Worm (Caenorhabditis elegans) whole organism, L4 larva: ENCODE data around the gene K04C1.3.

Experiments
- D1046.2 ChIP-seq: fragments of 200-800 bp; sonication (Bioruptor generic); IDR thresholded peaks from 2 replicates; pipeline ENCODE4 v1.3.6; 2022; ENCODE audit warnings: missing genetic modification characterization, missing compliant biosample characterization
- F10B5.3 ChIP-seq: sonication (generic microtip); optimal IDR thresholded peaks from 2 replicates; lab custom pipeline; 2016; ENCODE audit warnings: mild to moderate bottlenecking, missing genetic modification characterization, missing compliant biosample characterization
- F37D6.2 ChIP-seq: sonication (generic microtip); optimal IDR thresholded peaks from 2 replicates; lab custom pipeline; 2016; ENCODE audit warnings: mild to moderate bottlenecking, missing genetic modification characterization, missing compliant biosample characterization
- T26A8.4 ChIP-seq: fragments of 200-800 bp; sonication (Bioruptor generic); IDR thresholded peaks from 2 replicates; pipeline ENCODE4 v1.3.6; 2022; ENCODE audit warnings: missing genetic modification characterization, missing compliant biosample characterization
- Y105C5A.15 ChIP-seq: fragments of 200-800 bp; sonication (Bioruptor generic); IDR thresholded peaks from 2 replicates; pipeline ENCODE4 v1.3.6; 2022; ENCODE audit warnings: missing genetic modification characterization, missing compliant biosample characterization
- Y75B8A.6 ChIP-seq: fragments of 200-800 bp; sonication (Bioruptor generic); IDR thresholded peaks from 2 replicates; pipeline ENCODE4 v1.3.6; 2022; ENCODE audit warnings: missing genetic modification reagents, missing genetic modification characterization, missing compliant biosample characterization
- ZK337.2 ChIP-seq: fragments of 200-800 bp; sonication (Bioruptor generic); IDR thresholded peaks from 2 replicates; pipeline ENCODE4 v1.3.6; 2022; ENCODE audit warnings: missing genetic modification reagents, missing genetic modification characterization, missing compliant biosample characterization
- aha-1 ChIP-seq: fragments of 150-350 bp; peaks from one replicate; lab custom pipeline; 2014; ENCODE audit warnings: missing biosample characterization, missing genetic modification characterization
- ceh-28 ChIP-seq: fragments of 150-350 bp; optimal IDR thresholded peaks from 2 replicates; lab custom pipeline; 2014; ENCODE audit warnings: missing biosample characterization, missing genetic modification reagents, missing genetic modification characterization
- ceh-32 ChIP-seq: sonication (generic microtip); optimal IDR thresholded peaks from 2 replicates; lab custom pipeline; 2016; ENCODE audit warnings: mild to moderate bottlenecking, missing genetic modification characterization, missing compliant biosample characterization; ENCODE audit not compliant: poor library complexity
- ceh-82 ChIP-seq: sonication (generic microtip); optimal IDR thresholded peaks from 2 replicates; lab custom pipeline; 2017; ENCODE audit warnings: missing biosample characterization, missing genetic modification characterization
- daf-16 ChIP-seq, 3 experiments: sonication (generic microtip); optimal IDR thresholded peaks; 2 replicates each; lab custom pipeline; 2016 to 2017; ENCODE audit warnings: missing genetic modification characterization in 3 of 3, missing genetic modification reagents in 3 of 3, mild to moderate bottlenecking in 2 of 3, missing compliant biosample characterization in 2 of 3, missing biosample characterization in 1 of 3, moderate library complexity in 1 of 3
- daf-8 ChIP-seq: fragments of 200-800 bp; sonication (Bioruptor generic); IDR thresholded peaks from 2 replicates; pipeline ENCODE4 v1.3.6; 2022; ENCODE audit warnings: missing genetic modification characterization, missing compliant biosample characterization
- dmd-6 ChIP-seq: fragments of 200-800 bp; sonication (Bioruptor generic); IDR thresholded peaks from 2 replicates; pipeline ENCODE4 v1.3.6; 2022; ENCODE audit warnings: missing genetic modification reagents, missing genetic modification characterization, missing compliant biosample characterization
- dpl-1 ChIP-seq: fragments of 150-350 bp; optimal IDR thresholded peaks from 2 replicates; lab custom pipeline; 2014; ENCODE audit warnings: missing biosample characterization, missing genetic modification reagents, missing genetic modification characterization
- fos-1 ChIP-seq: fragments of 150-350 bp; optimal IDR thresholded peaks from 2 replicates; lab custom pipeline; 2014; ENCODE audit warnings: missing biosample characterization, missing genetic modification characterization
- hif-1 ChIP-seq, 2 experiments: sonication (generic microtip); optimal IDR thresholded peaks; 2 replicates each; lab custom pipeline; 2016 to 2017; ENCODE audit warnings: missing compliant biosample characterization in 2 of 2, missing genetic modification characterization in 2 of 2, missing genetic modification reagents in 2 of 2, missing genotype in 2 of 2, mild to moderate bottlenecking in 1 of 2
- hlh-11 ChIP-seq: fragments of 200-800 bp; sonication (Bioruptor generic); optimal IDR thresholded peaks from 2 replicates; lab custom pipeline; 2018; ENCODE audit warnings: mild to moderate bottlenecking, missing genetic modification characterization, missing compliant biosample characterization
- hlh-30 ChIP-seq: sonication (generic microtip); optimal IDR thresholded peaks from 2 replicates; lab custom pipeline; 2017; ENCODE audit warnings: antibody characterized with exemption, mild to moderate bottlenecking, missing genetic modification characterization, missing compliant biosample characterization; ENCODE audit not compliant: insufficient read depth
- hmg-1.1 ChIP-seq: fragments of 200-800 bp; sonication (Bioruptor generic); IDR thresholded peaks from 2 replicates; pipeline ENCODE4 v1.3.6; 2022; ENCODE audit warnings: missing genetic modification reagents, missing genetic modification characterization, missing compliant biosample characterization
- lim-7 ChIP-seq: fragments of 200-800 bp; sonication (Bioruptor generic); IDR thresholded peaks from 2 replicates; pipeline ENCODE4 v1.3.6; 2022; ENCODE audit warnings: missing genetic modification characterization, missing compliant biosample characterization
- lin-1 ChIP-seq: fragments of 200-800 bp; sonication (Bioruptor generic); IDR thresholded peaks from 2 replicates; pipeline ENCODE4 v1.3.6; 2022; ENCODE audit warnings: missing genetic modification reagents, missing genetic modification characterization, missing compliant biosample characterization
- lin-38 ChIP-seq: fragments of 200-800 bp; sonication (Bioruptor generic); IDR thresholded peaks from 2 replicates; pipeline ENCODE4 v1.3.6; 2022; ENCODE audit warnings: missing genetic modification reagents, missing genetic modification characterization, missing compliant biosample characterization
- lin-39 ChIP-seq: fragments of 150-350 bp; optimal IDR thresholded peaks from 2 replicates; lab custom pipeline; 2014; ENCODE audit warnings: missing biosample characterization, missing genetic modification reagents, missing genetic modification characterization
- mes-2 ChIP-seq: sonication (generic microtip); optimal IDR thresholded peaks from 2 replicates; lab custom pipeline; 2016; ENCODE audit warnings: missing genotype, mild to moderate bottlenecking, missing genetic modification characterization, missing compliant biosample characterization; ENCODE audit not compliant: poor library complexity, severe bottlenecking
- mxl-2 ChIP-seq: fragments of 200-800 bp; sonication (Bioruptor generic); conservative IDR thresholded peaks from 2 replicates; pipeline ENCODE4 v1.3.6; 2022; ENCODE audit warnings: missing genetic modification reagents, missing genetic modification characterization, missing compliant biosample characterization
- nhr-10 ChIP-seq: fragments of 150-350 bp; optimal IDR thresholded peaks from 2 replicates; lab custom pipeline; 2014; ENCODE audit warnings: missing biosample characterization, missing genetic modification characterization
- nhr-11 ChIP-seq: fragments of 150-350 bp; optimal IDR thresholded peaks from 2 replicates; lab custom pipeline; 2014; ENCODE audit warnings: missing biosample characterization, missing genetic modification characterization
- nhr-111 ChIP-seq: fragments of 200-800 bp; sonication (Bioruptor generic); optimal IDR thresholded peaks from 2 replicates; lab custom pipeline; 2018; ENCODE audit warnings: mild to moderate bottlenecking, missing genetic modification characterization, missing compliant biosample characterization
- nhr-25 ChIP-seq: sonication (generic microtip); optimal IDR thresholded peaks from 2 replicates; lab custom pipeline; 2017; ENCODE audit warnings: missing genetic modification characterization, mild to moderate bottlenecking, missing compliant biosample characterization, antibody characterized with exemption, moderate library complexity, borderline replicate concordance; ENCODE audit not compliant: insufficient read depth
- nhr-28 ChIP-seq: fragments of 150-350 bp; optimal IDR thresholded peaks from 2 replicates; lab custom pipeline; 2014; ENCODE audit warnings: missing biosample characterization, missing genetic modification characterization
- nhr-42 ChIP-seq: fragments of 200-800 bp; sonication (Bioruptor generic); IDR thresholded peaks from 2 replicates; pipeline ENCODE4 v1.3.6; 2022; ENCODE audit warnings: missing genetic modification characterization, missing compliant biosample characterization
- set-16 ChIP-seq: fragments of 200-800 bp; sonication (Bioruptor generic); IDR thresholded peaks from 2 replicates; pipeline ENCODE4 v1.3.6; 2022; ENCODE audit warnings: missing genetic modification reagents, missing genetic modification characterization, missing compliant biosample characterization
- spr-3 ChIP-seq: fragments of 200-800 bp; sonication (Bioruptor generic); optimal IDR thresholded peaks from 2 replicates; lab custom pipeline; 2018; ENCODE audit warnings: mild to moderate bottlenecking, missing genetic modification characterization, missing compliant biosample characterization
- unc-130 ChIP-seq: sonication (generic microtip); optimal IDR thresholded peaks from 2 replicates; lab custom pipeline; 2016; ENCODE audit warnings: missing genetic modification reagents, missing genetic modification characterization, missing compliant biosample characterization
- unc-39 ChIP-seq: sonication (generic microtip); optimal IDR thresholded peaks from 2 replicates; lab custom pipeline; 2017; ENCODE audit warnings: missing biosample characterization, missing genetic modification characterization
- zfp-3 ChIP-seq: fragments of 200-800 bp; sonication (Bioruptor generic); conservative IDR thresholded peaks from 2 replicates; pipeline ENCODE4 v1.3.6; 2022; ENCODE audit warnings: missing genetic modification reagents, missing genetic modification characterization, missing compliant biosample characterization
- ztf-11 ChIP-seq: fragments of 150-350 bp; optimal IDR thresholded peaks from 2 replicates; lab custom pipeline; 2014; ENCODE audit warnings: missing biosample characterization, missing genetic modification characterization

The K04C1.3 gene

ce11 chrX:14243345-14243961, at the start of gene K04C1.3:
TSS of gene K04C1.3 (minus strand) at chrX:14243395.
- TF ChIP-seq unc-39 (tag; lab: Kevin White, UChicago), result no peak
- TF ChIP-seq hif-1 (tag; optimal IDR thresholded peaks at IDR 0.05; lab: Kevin White, UChicago), result peak in 1 of 2 experiments; percentile 83
- TF ChIP-seq daf-16 (GFP tag; optimal IDR thresholded peaks at IDR 0.05; lab: Kevin White, UChicago), result no peak
- TF ChIP-seq daf-16 (tag; optimal IDR thresholded peaks at IDR 0.05; lab: Kevin White, UChicago), result peak; percentile 23

- TF ChIP-seq nhr-11 (tag; lab: Kevin White, UChicago) (peak; percentile 19), set-16 (GFP tag; lab: Robert Waterston, UW) (peak; percentile 22; the same call in 1 of the 2 replicates), daf-16 (GFP tag; optimal IDR thresholded peaks at IDR 0.05; lab: Kevin White, UChicago) (peak in 1 of 2 experiments; percentile 72), daf-16 (tag; optimal IDR thresholded peaks at IDR 0.05; lab: Kevin White, UChicago) (no peak), F37D6.2 (no peak), aha-1 (peak; percentile 47), lim-7 (no peak), spr-3 (no peak), nhr-28 (tag; lab: Kevin White, UChicago) (no peak), hlh-11 (peak; percentile 29), daf-8 (GFP tag; lab: Robert Waterston, UW) (no peak), mes-2 (no peak), D1046.2 (GFP tag; lab: Robert Waterston, UW) (no peak)
These were observed 49.4 kb upstream of the K04C1.3 start for ce11 chrX:14292632-14293031.

- TF ChIP-seq aha-1, result peak; percentile 73
- TF ChIP-seq nhr-10 (tag; lab: Kevin White, UChicago), result no peak
- no peak for TF ChIP-seq D1046.2 (GFP tag; lab: Robert Waterston, UW)
- peak; percentile 82 for TF ChIP-seq set-16 (GFP tag; lab: Robert Waterston, UW)
These were observed 46.8 kb upstream of the K04C1.3 start for ce11 chrX:14289993-14290392.

ce11 chrX:14287888-14288287, 44.7 kb upstream of the K04C1.3 start:
- TF ChIP-seq daf-16 (GFP tag; optimal IDR thresholded peaks at IDR 0.05; lab: Kevin White, UChicago), result peak in 1 of 2 experiments; percentile 84
- no peak for TF ChIP-seq daf-16 (tag; optimal IDR thresholded peaks at IDR 0.05; lab: Kevin White, UChicago)
- no peak for TF ChIP-seq unc-130 (GFP tag; lab: Kevin White, UChicago)
- no peak for TF ChIP-seq mes-2
- TF ChIP-seq nhr-42 (GFP tag; lab: Robert Waterston, UW), result no peak
- TF ChIP-seq hmg-1.1, result peak; percentile 25; the same call in 1 of the 2 replicates
- no peak for TF ChIP-seq dmd-6
- peak; percentile 53 for TF ChIP-seq hlh-11
- TF ChIP-seq mxl-2 (GFP tag; lab: Robert Waterston, UW), result no peak
- no peak for TF ChIP-seq F10B5.3 (tag; lab: Kevin White, UChicago)
- peak; percentile 91 for TF ChIP-seq nhr-11 (tag; lab: Kevin White, UChicago)
- no peak for TF ChIP-seq dpl-1 (GFP tag; lab: Kevin White, UChicago)
- no peak for TF ChIP-seq ceh-82 (tag; lab: Kevin White, UChicago)
- no peak for TF ChIP-seq spr-3
- no peak for TF ChIP-seq F37D6.2
- TF ChIP-seq ZK337.2 (GFP tag; lab: Robert Waterston, UW), result 0 out of 2 replicates have a peak, but pooled peaks have one; percentile 2
- no peak for TF ChIP-seq T26A8.4 (GFP tag; lab: Robert Waterston, UW)
- no peak for TF ChIP-seq fos-1 (tag; lab: Kevin White, UChicago)
- TF ChIP-seq ceh-32 (tag; lab: Kevin White, UChicago), result no peak
- TF ChIP-seq hlh-30 (tag; lab: Kevin White, UChicago), result peak; percentile 33
- no peak for TF ChIP-seq zfp-3 (GFP tag; lab: Robert Waterston, UW)
- TF ChIP-seq ceh-28 (tag; lab: Kevin White, UChicago), result no peak
- TF ChIP-seq lin-1 (GFP tag; lab: Robert Waterston, UW), result no peak
- no peak for TF ChIP-seq nhr-111
- TF ChIP-seq ztf-11 (tag; lab: Kevin White, UChicago), result no peak
- TF ChIP-seq nhr-25 (tag; lab: Kevin White, UChicago), result no peak
- no peak for TF ChIP-seq Y105C5A.15
- no peak for TF ChIP-seq lin-39
- TF ChIP-seq Y75B8A.6 (GFP tag; lab: Robert Waterston, UW), result no peak
- peak; percentile 85 for TF ChIP-seq aha-1
- TF ChIP-seq lin-38 (GFP tag; lab: Robert Waterston, UW), result no peak
- TF ChIP-seq, all 104 proteins: peak for 7
